Fruit fly (Drosophila melanogaster): Measurements from ENCODE around the gene AkhR.

AkhR gene

DNA sequence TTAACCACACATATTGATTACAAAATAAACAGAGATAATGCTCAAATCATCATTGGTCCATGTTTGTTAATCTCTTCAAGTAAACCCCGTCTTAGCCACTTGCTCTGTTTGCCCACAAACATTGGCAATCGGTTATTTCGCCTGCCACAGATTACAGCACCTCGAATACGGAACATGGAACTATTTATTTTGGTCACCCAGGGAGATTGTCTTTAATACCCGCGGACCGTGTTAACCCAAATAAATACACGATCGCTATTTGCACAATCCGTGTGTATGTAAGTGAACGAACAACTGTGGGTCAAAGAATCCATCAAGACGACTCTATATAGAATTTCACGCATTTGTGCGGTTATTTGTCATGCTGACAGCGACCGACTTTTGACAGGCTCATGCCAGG is 15.2 kb downstream of the AkhR start (continued):
- no peak for TF ChIP-seq CG7928 (GFP tag; optimal IDR thresholded peaks at IDR 0.05)
- TF ChIP-seq CG8359 (GFP tag; optimal IDR thresholded peaks at IDR 0.05; ENCODE audit: borderline replicate concordance), result peak; percentile 34
- no peak for TF ChIP-seq ewg (GFP tag; optimal IDR thresholded peaks at IDR 0.05)
- TF ChIP-seq peb (GFP tag; IDR thresholded peaks at IDR 0.05), result no peak
- peak; percentile 55 for TF ChIP-seq CG1602 (GFP tag; optimal IDR thresholded peaks at IDR 0.05)
- no peak for TF ChIP-seq CG4328 (GFP tag; optimal IDR thresholded peaks at IDR 0.05)
- TF ChIP-seq CG8765 (GFP tag; IDR thresholded peaks at IDR 0.05), result no peak
- TF ChIP-seq disco-r (GFP tag; optimal IDR thresholded peaks at IDR 0.05), result no peak
- no peak for TF ChIP-seq luna (GFP tag; optimal IDR thresholded peaks at IDR 0.05)
- peak; percentile 29 for TF ChIP-seq PHDP (tag; optimal IDR thresholded peaks at IDR 0.05)
- no peak for TF ChIP-seq CG8944 (GFP tag; optimal IDR thresholded peaks at IDR 0.05)
- no peak for TF ChIP-seq ssp (GFP tag; IDR thresholded peaks at IDR 0.05)
- TF ChIP-seq sug (tag; optimal IDR thresholded peaks at IDR 0.05), result no peak
- no peak for TF ChIP-seq pum (GFP tag; optimal IDR thresholded peaks at IDR 0.05)
- no peak for TF ChIP-seq Dip2 (GFP tag; IDR thresholded peaks at IDR 0.05)
- no peak for TF ChIP-seq hb (GFP tag; IDR thresholded peaks at IDR 0.05; ENCODE audit: partially characterized antibody)
- TF ChIP-seq CG1832 (GFP tag; optimal IDR thresholded peaks at IDR 0.05), result no peak
- TF ChIP-seq run (tag; optimal IDR thresholded peaks at IDR 0.05), result peak; percentile 30
- TF ChIP-seq scrt (GFP tag; optimal IDR thresholded peaks at IDR 0.05), result no peak
- TF ChIP-seq Poxn (GFP tag; IDR thresholded peaks at IDR 0.05), result no peak
- TF ChIP-seq CG33213 (GFP tag; optimal IDR thresholded peaks at IDR 0.05), result peak; percentile 20
- peak; percentile 53 for TF ChIP-seq CG2875 (GFP tag; optimal IDR thresholded peaks at IDR 0.05)
- peak; percentile 55 for TF ChIP-seq Bdp1 (GFP tag; optimal IDR thresholded peaks at IDR 0.05)
- TF ChIP-seq zen (tag; optimal IDR thresholded peaks at IDR 0.05), result peak; percentile 92
- no peak for TF ChIP-seq Opbp (GFP tag; IDR thresholded peaks at IDR 0.05; ENCODE audit: partially characterized antibody)
- TF ChIP-seq CG13424 (tag; optimal IDR thresholded peaks at IDR 0.05), result no peak
- TF ChIP-seq CG12299 (tag; optimal IDR thresholded peaks at IDR 0.05), result no peak
- TF ChIP-seq slbo (GFP tag; IDR thresholded peaks at IDR 0.05), result no peak
- TF ChIP-seq yki (optimal IDR thresholded peaks at IDR 0.05), result no peak
- 0 out of 2 replicates have a peak, but pooled peaks have one; percentile 5 for TF ChIP-seq CG32532 (GFP tag; IDR thresholded peaks at IDR 0.05)
- no peak for TF ChIP-seq MESR4 (GFP tag; optimal IDR thresholded peaks at IDR 0.05)
- TF ChIP-seq CG31224 (GFP tag; IDR thresholded peaks at IDR 0.05), result no peak
- TF ChIP-seq CG10979 (tag; optimal IDR thresholded peaks at IDR 0.05), result peak; percentile 2
- peak; percentile 60; the same call in 2 of the 3 replicates for TF ChIP-seq zfh1 (GFP tag; IDR thresholded peaks at IDR 0.05)
- TF ChIP-seq Dad (GFP tag; optimal IDR thresholded peaks at IDR 0.05), result no peak
- peak; percentile 99 for TF ChIP-seq fd102C (GFP tag; optimal IDR thresholded peaks at IDR 0.05)
- TF ChIP-seq Tbp (GFP tag; optimal IDR thresholded peaks at IDR 0.05), result no peak
- no peak for TF ChIP-seq croc (GFP tag; conservative IDR thresholded peaks at IDR 0.05)
- TF ChIP-seq CG2889 (GFP tag; IDR thresholded peaks at IDR 0.05), result no peak
- TF ChIP-seq CTCF (GFP tag; optimal IDR thresholded peaks at IDR 0.05), result no peak
- TF ChIP-seq E2f1 (GFP tag; IDR thresholded peaks at IDR 0.05), result no peak
- TF ChIP-seq ara (GFP tag; IDR thresholded peaks at IDR 0.05), result peak; percentile 15; the same call in 1 of the 2 replicates
- no peak for TF ChIP-seq CG7357 (GFP tag; IDR thresholded peaks at IDR 0.05)
- no peak for TF ChIP-seq CG9437 (GFP tag; optimal IDR thresholded peaks at IDR 0.05)
- TF ChIP-seq Hr78 (GFP tag; optimal IDR thresholded peaks at IDR 0.05), result no peak
- TF ChIP-seq CG6654 (GFP tag; optimal IDR thresholded peaks at IDR 0.05), result no peak
- peak; percentile 93 for TF ChIP-seq Kr (GFP tag; optimal IDR thresholded peaks at IDR 0.05)
- peak; percentile 80 for TF ChIP-seq CG7271 (tag; optimal IDR thresholded peaks at IDR 0.05)
- TF ChIP-seq kay (GFP tag; optimal IDR thresholded peaks at IDR 0.05), result no peak
- TF ChIP-seq slou (GFP tag; optimal IDR thresholded peaks at IDR 0.05), result no peak
- no peak for TF ChIP-seq pfk (GFP tag; optimal IDR thresholded peaks at IDR 0.05)
- TF ChIP-seq CG2129 (GFP tag; IDR thresholded peaks at IDR 0.05; ENCODE audit: partially characterized antibody), result no peak

All from whole organism, embryonic.